Fruit fly (Drosophila melanogaster): Measurements from ENCODE around the gene CG14717.

The CG14717 gene

DNA sequence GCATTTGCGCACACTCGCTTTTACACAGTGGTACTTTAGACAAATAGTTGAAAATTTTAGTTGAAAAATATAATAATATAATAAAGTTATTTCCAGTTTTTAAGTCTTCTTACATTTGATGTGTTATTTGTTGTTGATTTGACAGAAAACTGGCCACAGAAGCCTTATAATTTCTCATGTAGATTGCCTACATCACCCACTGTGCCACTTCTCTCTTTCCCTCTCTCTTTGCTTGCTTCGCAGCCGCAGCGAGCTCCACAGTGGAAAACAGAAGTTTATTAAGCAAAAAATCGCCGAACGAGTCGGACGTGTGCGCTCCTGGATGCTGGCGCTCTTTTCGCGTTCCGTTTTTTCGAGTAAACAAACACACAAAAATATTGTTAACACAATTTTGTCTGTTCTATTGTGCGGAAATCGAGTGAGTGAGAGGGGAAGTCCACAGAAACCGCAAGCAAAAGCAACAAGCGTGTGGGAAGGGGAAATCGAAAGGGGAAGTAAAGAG is 40.4 kb upstream of the CG14717 start, which contains the start of gene CG42327 (continued):
- TF ChIP-seq run (tag; optimal IDR thresholded peaks at IDR 0.05) (peak; percentile 92), CG6175 (GFP tag; IDR thresholded peaks at IDR 0.05) (peak; percentile 78; the same call in 2 of the 3 replicates), CG14860 (GFP tag; IDR thresholded peaks at IDR 0.05; ENCODE audit: partially characterized antibody) (no peak), Bdp1 (GFP tag; optimal IDR thresholded peaks at IDR 0.05) (peak; percentile 83), Blimp-1 (GFP tag; optimal IDR thresholded peaks at IDR 0.05) (peak; percentile 97), lmd (GFP tag; IDR thresholded peaks at IDR 0.05) (peak; percentile 94), CG17912 (GFP tag; optimal IDR thresholded peaks at IDR 0.05) (peak; percentile 53), Sox100B (GFP tag; optimal IDR thresholded peaks at IDR 0.05) (peak; percentile 92), CG12659 (GFP tag; optimal IDR thresholded peaks at IDR 0.05) (peak; percentile 95), Xrp1 (GFP tag; IDR thresholded peaks at IDR 0.05) (peak; percentile 98), CG13287 (GFP tag; IDR thresholded peaks at IDR 0.05; ENCODE audit: partially characterized antibody) (peak; percentile 59), sim (GFP tag; IDR thresholded peaks at IDR 0.05) (peak; percentile 94), oc (tag; optimal IDR thresholded peaks at IDR 0.05) (peak; percentile 98), twi (tag; optimal IDR thresholded peaks at IDR 0.05) (peak; percentile 72), trem (tag; optimal IDR thresholded peaks at IDR 0.05) (peak; percentile 91), CG14050 (GFP tag; IDR thresholded peaks at IDR 0.05) (peak; percentile 94), pnt (GFP tag; optimal IDR thresholded peaks at IDR 0.05) (peak; percentile 77), dysf (GFP tag; IDR thresholded peaks at IDR 0.05) (peak; percentile 94), CG34224 (GFP tag; IDR thresholded peaks at IDR 0.05; ENCODE audit: partially characterized antibody) (no peak), slou (GFP tag; optimal IDR thresholded peaks at IDR 0.05) (peak; percentile 79), CG15601 (tag; optimal IDR thresholded peaks at IDR 0.05) (peak; percentile 92), pb (GFP tag; optimal IDR thresholded peaks at IDR 0.05) (peak; percentile 67), CG18262 (tag; optimal IDR thresholded peaks at IDR 0.05) (peak; percentile 97), kay (GFP tag; optimal IDR thresholded peaks at IDR 0.05) (peak; percentile 82), tx (GFP tag; optimal IDR thresholded peaks at IDR 0.05) (peak; percentile 24), CoRest (tag; optimal IDR thresholded peaks at IDR 0.05) (peak; percentile 91), CG12769 (tag; optimal IDR thresholded peaks at IDR 0.05) (peak; percentile 89), danr (GFP tag; IDR thresholded peaks at IDR 0.05) (peak; percentile 87), Ravus (GFP tag; IDR thresholded peaks at IDR 0.05) (peak; percentile 66), Hr78 (GFP tag; optimal IDR thresholded peaks at IDR 0.05) (peak in 1 of 2 experiments; percentile 83), hth (optimal IDR thresholded peaks at IDR 0.05) (no peak), Stat92E (GFP tag; optimal IDR thresholded peaks at IDR 0.05) (peak in 1 of 3 experiments; percentile 77), vfl (GFP tag; optimal IDR thresholded peaks at IDR 0.05) (peak; percentile 73), Six4 (GFP tag; optimal IDR thresholded peaks at IDR 0.05) (peak; percentile 88), Scr (GFP tag; IDR thresholded peaks at IDR 0.05; ENCODE audit: partially characterized antibody) (0 out of 2 replicates have a peak, but pooled peaks have one; percentile 47), E2f2 (GFP tag; IDR thresholded peaks at IDR 0.05) (peak; percentile 82), MTF-1 (GFP tag; optimal IDR thresholded peaks at IDR 0.05; ENCODE audit: borderline replicate concordance) (peak; percentile 86), bsh (GFP tag; optimal IDR thresholded peaks at IDR 0.05) (peak; percentile 91 to 98), sna (GFP tag; IDR thresholded peaks at IDR 0.05; ENCODE audit: partially characterized antibody) (peak; percentile 64), tap (tag; optimal IDR thresholded peaks at IDR 0.05) (peak; percentile 93), MBD-R2 (GFP tag; IDR thresholded peaks at IDR 0.05) (peak; percentile 67), CG13775 (GFP tag; optimal IDR thresholded peaks at IDR 0.05) (peak; percentile 92), Drgx (GFP tag; IDR thresholded peaks at IDR 0.05) (peak; percentile 98), ftz-f1 (GFP tag; optimal IDR thresholded peaks at IDR 0.05) (peak; percentile 4), CG5953 (GFP tag; IDR thresholded peaks at IDR 0.05) (peak; percentile 98), al (GFP tag; IDR thresholded peaks at IDR 0.05) (peak; percentile 87), Ets65A (GFP tag) (peak; percentile 89), CG13296 (GFP tag; optimal IDR thresholded peaks at IDR 0.05) (peak; percentile 87), crc (GFP tag; optimal IDR thresholded peaks at IDR 0.05) (peak; percentile 57), bcd (GFP tag; optimal IDR thresholded peaks at IDR 0.05) (peak; percentile 94)
